Fruit fly (Drosophila melanogaster) whole organism, embryonic: ENCODE measurements around the gene ppk20.

Experiments
- Asciz ChIP-seq: fragments of 200-800 bp; sonication (Bioruptor generic); optimal IDR thresholded peaks from 2 replicates; lab custom pipeline; 2017; ENCODE audit warnings: missing biosample characterization, mild to moderate bottlenecking, missing genetic modification characterization, missing genetic modification reagents
- Atf6 ChIP-seq: fragments of 200-800 bp; sonication (Bioruptor generic); IDR thresholded peaks from 2 replicates; pipeline ENCODE4 v1.3.6; 2022; ENCODE audit warnings: missing biosample characterization, missing genetic modification characterization
- CG10147 ChIP-seq: fragments of 200-800 bp; sonication (Bioruptor generic); optimal IDR thresholded peaks from 2 replicates; lab custom pipeline; 2019; ENCODE audit warnings: missing biosample characterization, mild to moderate bottlenecking, missing genetic modification characterization, moderate library complexity
- CG10267 ChIP-seq: fragments of 200-800 bp; sonication (Bioruptor generic); optimal IDR thresholded peaks from 2 replicates; lab custom pipeline; 2018; ENCODE audit warnings: missing biosample characterization, mild to moderate bottlenecking, missing genetic modification characterization, moderate library complexity
- CG10431 ChIP-seq: fragments of 200-800 bp; sonication (Bioruptor generic); optimal IDR thresholded peaks from 3 replicates; lab custom pipeline; 2018; ENCODE audit warnings: missing biosample characterization, mild to moderate bottlenecking, missing genetic modification characterization
- CG12071 ChIP-seq: fragments of 200-800 bp; sonication (Bioruptor generic); optimal IDR thresholded peaks from 3 replicates; lab custom pipeline; 2018; ENCODE audit warnings: missing biosample characterization, mild to moderate bottlenecking, missing genetic modification characterization
- CG12659 ChIP-seq: fragments of 200-800 bp; sonication (Bioruptor generic); optimal IDR thresholded peaks from 3 replicates; lab custom pipeline; 2017; ENCODE audit warnings: mild to moderate bottlenecking, missing biosample characterization, missing genetic modification reagents, missing genetic modification characterization
- CG14014 ChIP-seq: fragments of 200-800 bp; sonication (Bioruptor generic); IDR thresholded peaks from 2 replicates; pipeline ENCODE4 v1.3.6; 2022; ENCODE audit warnings: missing biosample characterization, missing genetic modification characterization
- CG14860 ChIP-seq: fragments of 200-800 bp; sonication (Bioruptor generic); IDR thresholded peaks from 3 replicates; pipeline ENCODE4 v1.3.6; 2022; ENCODE audit warnings: missing biosample characterization, missing genetic modification characterization; ENCODE audit not compliant: partially characterized antibody
- CG1832 ChIP-seq: fragments of 200-800 bp; sonication (Bioruptor generic); optimal IDR thresholded peaks from 2 replicates; lab custom pipeline; 2017; ENCODE audit warnings: missing biosample characterization, mild to moderate bottlenecking, missing genetic modification characterization, inconsistent platforms
- CG2202 ChIP-seq: fragments of 200-800 bp; sonication (Bioruptor generic); optimal IDR thresholded peaks from 2 replicates; lab custom pipeline; 2018; ENCODE audit warnings: missing biosample characterization, mild to moderate bottlenecking, missing genetic modification characterization
- CG2875 ChIP-seq: fragments of 200-800 bp; sonication (Bioruptor generic); optimal IDR thresholded peaks from 2 replicates; lab custom pipeline; 2017; ENCODE audit warnings: missing biosample characterization, mild to moderate bottlenecking, missing genetic modification characterization, missing genetic modification reagents
- CG2889 ChIP-seq: fragments of 200-800 bp; sonication (Bioruptor generic); IDR thresholded peaks from 3 replicates; pipeline ENCODE4 v1.3.6; 2022; ENCODE audit warnings: missing biosample characterization, missing genetic modification characterization
- CG30403 ChIP-seq: fragments of 200-800 bp; sonication (Bioruptor generic); optimal IDR thresholded peaks from 3 replicates; lab custom pipeline; 2016; ENCODE audit warnings: missing biosample characterization, missing genetic modification characterization
- CG34422 ChIP-seq: fragments of 200-800 bp; sonication (Bioruptor generic); IDR thresholded peaks from 3 replicates; pipeline ENCODE4 v1.3.6; 2022; ENCODE audit warnings: missing biosample characterization, missing genetic modification characterization
- CG3726 ChIP-seq: fragments of 200-800 bp; sonication (Bioruptor generic); IDR thresholded peaks from 3 replicates; pipeline ENCODE4, ENCODE4 v1.3.6; 2022; ENCODE audit warnings: missing biosample characterization, missing genetic modification characterization
- CG3847 ChIP-seq: fragments of 200-800 bp; sonication (Bioruptor generic); IDR thresholded peaks from 2 replicates; pipeline ENCODE4 v1.3.6; 2022; ENCODE audit warnings: missing biosample characterization, missing genetic modification characterization
- CG4282 ChIP-seq: fragments of 200-800 bp; sonication (Bioruptor generic); optimal IDR thresholded peaks from 2 replicates; lab custom pipeline; 2016; ENCODE audit warnings: missing biosample characterization, missing genetic modification characterization
- CG4854 ChIP-seq: fragments of 200-800 bp; sonication (Bioruptor generic); optimal IDR thresholded peaks from 2 replicates; lab custom pipeline; 2016; ENCODE audit warnings: missing biosample characterization, missing genetic modification characterization, inconsistent platforms
- CG6765 ChIP-seq: fragments of 200-800 bp; sonication (Bioruptor generic); optimal IDR thresholded peaks from 3 replicates; lab custom pipeline; 2017; ENCODE audit warnings: missing biosample characterization, mild to moderate bottlenecking, missing genetic modification characterization
- CG9215 ChIP-seq: fragments of 200-800 bp; sonication (Bioruptor generic); IDR thresholded peaks from 2 replicates; pipeline ENCODE4 v1.3.6; 2022; ENCODE audit warnings: missing biosample characterization, missing genetic modification characterization
- CTCF ChIP-seq: fragments of 200-800 bp; sonication (Bioruptor generic); optimal IDR thresholded peaks from 2 replicates; lab custom pipeline; 2017; ENCODE audit warnings: missing biosample characterization, mild to moderate bottlenecking, missing genetic modification characterization, moderate library complexity
- Dip2 ChIP-seq: fragments of 200-800 bp; sonication (Bioruptor generic); IDR thresholded peaks from 2 replicates; pipeline ENCODE4 v1.3.6; 2022; ENCODE audit warnings: missing biosample characterization, missing genetic modification characterization
- Fer3 ChIP-seq: fragments of 200-800 bp; sonication (Bioruptor generic); optimal IDR thresholded peaks from 2 replicates; lab custom pipeline; 2018; ENCODE audit warnings: missing biosample characterization, mild to moderate bottlenecking, missing genetic modification characterization, moderate library complexity
- Gsc ChIP-seq: fragments of 200-800 bp; sonication (Bioruptor generic); IDR thresholded peaks from 2 replicates; pipeline ENCODE4 v1.3.6; 2022; ENCODE audit warnings: missing biosample characterization, missing genetic modification characterization
- Mrtf ChIP-seq: fragments of 200-800 bp; sonication (Bioruptor generic); IDR thresholded peaks from 3 replicates; pipeline ENCODE4 v1.3.6; 2022; ENCODE audit warnings: missing biosample characterization, missing genetic modification characterization
- Myb ChIP-seq: fragments of 200-800 bp; sonication (Bioruptor generic); optimal IDR thresholded peaks from 2 replicates; lab custom pipeline; 2016; ENCODE audit warnings: missing biosample characterization, missing genetic modification characterization
- NFAT ChIP-seq: fragments of 200-800 bp; sonication (Bioruptor generic); IDR thresholded peaks from 2 replicates; pipeline ENCODE4 v1.3.6; 2022; ENCODE audit warnings: missing biosample characterization, missing genetic modification characterization
- Stat92E ChIP-seq, 3 experiments: fragments of >200 bp in 2 of 3; fragments of 200-800 bp in 1 of 3; sonication (Bioruptor generic) in 1 of 3; optimal IDR thresholded peaks; 2 replicates each; lab custom pipeline; 2017 to 2019; ENCODE audit warnings: missing biosample characterization in 3 of 3, missing genetic modification characterization in 3 of 3, mild to moderate bottlenecking in 1 of 3, moderate library complexity in 1 of 3
- ap ChIP-seq: fragments of 200-800 bp; sonication (Bioruptor generic); IDR thresholded peaks from 2 replicates; pipeline ENCODE4 v1.3.6; 2022; ENCODE audit warnings: missing biosample characterization, missing genetic modification characterization
- ara ChIP-seq: fragments of 200-800 bp; sonication (Bioruptor generic); IDR thresholded peaks from 2 replicates; pipeline ENCODE4 v1.3.6; 2022; ENCODE audit warnings: missing biosample characterization, missing genetic modification characterization
- cato ChIP-seq: fragments of 200-800 bp; sonication (Bioruptor generic); optimal IDR thresholded peaks from 2 replicates; lab custom pipeline; 2016; ENCODE audit warnings: missing biosample characterization, missing genetic modification characterization, borderline replicate concordance
- chinmo ChIP-seq: fragments of 200-800 bp; sonication (Bioruptor generic); IDR thresholded peaks from 4 replicates; pipeline ENCODE4 v1.3.6; 2022; ENCODE audit warnings: missing biosample characterization, missing genetic modification characterization; ENCODE audit not compliant: partially characterized antibody
- chm ChIP-seq: fragments of 200-800 bp; sonication (Bioruptor generic); IDR thresholded peaks from 2 replicates; pipeline ENCODE4 v1.3.6; 2022; ENCODE audit warnings: missing biosample characterization, missing genetic modification characterization
- chn ChIP-seq: fragments of 200-800 bp; sonication (Bioruptor generic); optimal IDR thresholded peaks from 2 replicates; lab custom pipeline; 2016; ENCODE audit warnings: missing biosample characterization, missing genetic modification characterization
- cwo ChIP-seq: fragments of 200-800 bp; sonication (Bioruptor generic); optimal IDR thresholded peaks from 3 replicates; lab custom pipeline; 2017; ENCODE audit warnings: missing biosample characterization, missing genetic modification characterization, mild to moderate bottlenecking, moderate library complexity, missing genetic modification reagents
- disco-r ChIP-seq: fragments of 200-800 bp; sonication (Bioruptor generic); optimal IDR thresholded peaks from 2 replicates; lab custom pipeline; 2016; ENCODE audit warnings: missing biosample characterization, missing genetic modification characterization
- emc ChIP-seq: fragments of 200-800 bp; sonication (Bioruptor generic); optimal IDR thresholded peaks from 2 replicates; lab custom pipeline; 2016; ENCODE audit warnings: missing biosample characterization, missing genetic modification characterization
- en ChIP-seq: fragments of 200-800 bp; sonication (Bioruptor generic); optimal IDR thresholded peaks from 2 replicates; lab custom pipeline; 2016; ENCODE audit warnings: missing biosample characterization, missing genetic modification characterization
- ewg ChIP-seq: fragments of 200-800 bp; sonication (Bioruptor generic); optimal IDR thresholded peaks from 3 replicates; lab custom pipeline; 2017; ENCODE audit warnings: mild to moderate bottlenecking, missing biosample characterization, missing genetic modification reagents, missing genetic modification characterization
- eyg ChIP-seq: fragments of 200-800 bp; sonication (Bioruptor generic); optimal IDR thresholded peaks from 3 replicates; lab custom pipeline; 2016; ENCODE audit warnings: missing biosample characterization, missing genetic modification characterization
- grn ChIP-seq: fragments of 200-800 bp; sonication (Bioruptor generic); optimal IDR thresholded peaks from 3 replicates; lab custom pipeline; 2017; ENCODE audit warnings: missing biosample characterization, missing genetic modification characterization
- her ChIP-seq: fragments of 200-800 bp; sonication (Bioruptor generic); optimal IDR thresholded peaks from 2 replicates; lab custom pipeline; 2016; ENCODE audit warnings: missing biosample characterization, missing genetic modification characterization
- kah ChIP-seq: fragments of 200-800 bp; sonication (Bioruptor generic); optimal IDR thresholded peaks from 2 replicates; lab custom pipeline; 2018; ENCODE audit warnings: missing biosample characterization, mild to moderate bottlenecking, missing genetic modification characterization
- ken ChIP-seq: fragments of 200-800 bp; sonication (Bioruptor generic); IDR thresholded peaks from 3 replicates; pipeline ENCODE4 v1.3.6; 2022; ENCODE audit warnings: missing biosample characterization, missing genetic modification characterization
- lov ChIP-seq, 2 experiments: fragments of 200-800 bp in 1 of 2; fragments of >200 bp in 1 of 2; sonication (Bioruptor generic) in 1 of 2; IDR thresholded peaks in 1 of 2; optimal IDR thresholded peaks in 1 of 2; 2 replicates in 1 of 2; 3 replicates in 1 of 2; pipeline versions ENCODE4 v1.3.6 to Lab custom; 2017 to 2022; ENCODE audit warnings: missing biosample characterization in 1 of 2, missing genetic modification characterization in 1 of 2
- pita ChIP-seq: fragments of 200-800 bp; sonication (Bioruptor generic); optimal IDR thresholded peaks from 2 replicates; lab custom pipeline; 2017; ENCODE audit warnings: missing biosample characterization, mild to moderate bottlenecking, missing genetic modification characterization
- pnt ChIP-seq: fragments of 200-800 bp; sonication (Bioruptor generic); optimal IDR thresholded peaks from 3 replicates; lab custom pipeline; 2016; ENCODE audit warnings: missing biosample characterization, missing genetic modification characterization
- wor ChIP-seq: fragments of 200-800 bp; sonication (Bioruptor generic); IDR thresholded peaks from 2 replicates; pipeline ENCODE4 v1.3.6; 2022; ENCODE audit warnings: missing biosample characterization, missing genetic modification characterization
- zen2 ChIP-seq: fragments of 200-800 bp; sonication (Bioruptor generic); IDR thresholded peaks from 3 replicates; pipeline ENCODE4 v1.3.6; 2022; ENCODE audit warnings: missing biosample characterization, missing genetic modification characterization; ENCODE audit not compliant: partially characterized antibody

Gene ppk20

DNA sequence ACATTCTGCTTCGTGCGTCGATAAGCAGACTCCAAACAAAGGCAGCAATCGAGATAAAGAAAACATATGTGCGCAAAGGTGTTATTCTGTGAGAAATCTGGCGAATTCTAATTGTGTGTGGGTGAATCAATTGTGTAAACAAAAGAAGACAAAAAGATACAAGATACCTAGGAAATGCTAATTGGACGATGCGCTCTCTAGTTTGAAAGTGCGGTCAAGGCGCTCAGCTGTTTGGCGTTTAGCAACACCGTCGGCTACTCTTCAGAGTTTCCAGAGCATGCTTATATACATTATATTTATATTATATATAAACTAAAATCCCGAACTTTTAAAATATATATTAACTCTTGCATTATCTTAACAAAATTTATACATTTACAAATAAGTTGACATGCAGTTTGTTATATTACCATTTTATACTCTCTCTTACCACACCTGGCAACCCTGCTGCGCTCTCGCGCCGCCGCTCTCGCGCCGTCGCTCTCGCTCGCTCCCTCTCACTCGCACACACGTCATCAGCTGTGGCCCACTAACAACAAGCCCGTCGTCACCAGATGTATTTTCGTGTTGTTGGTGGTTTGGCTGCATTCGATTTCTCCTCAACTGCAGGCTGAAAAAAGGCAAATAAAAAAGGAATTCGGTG, 50.0 kb downstream of the ppk20 start, which contains the start of gene CG1907 (continued):
- TF ChIP-seq CTCF (GFP tag; lab: Kevin White, UChicago) (peak; percentile 74), CG14860 (no peak), kah (GFP tag; lab: Kevin White, UChicago) (peak; percentile 93), grn (GFP tag; lab: Kevin White, UChicago) (peak; percentile 69), Gsc (GFP tag; lab: Robert Waterston, UW) (peak; percentile 89), CG4854 (peak; percentile 84), ap (GFP tag; lab: Robert Waterston, UW) (peak; percentile 98), wor (peak; percentile 97), her (GFP tag; lab: Kevin White, UChicago) (peak; percentile 67), en (GFP tag; lab: Kevin White, UChicago) (peak; percentile 57), chn (GFP tag; lab: Kevin White, UChicago) (peak; percentile 90), CG3726 (GFP tag; lab: Robert Waterston, UW) (peak; percentile 97), CG4282 (GFP tag; lab: Kevin White, UChicago) (peak; percentile 58), cwo (peak; percentile 95), CG10267 (tag; lab: Kevin White, UChicago) (peak; percentile 99), CG2202 (tag; lab: Kevin White, UChicago) (peak; percentile 97), CG1832 (GFP tag; lab: Kevin White, UChicago) (peak; percentile 91), ken (GFP tag; lab: Robert Waterston, UW) (peak; percentile 97), NFAT (GFP tag; lab: Robert Waterston, UW) (peak; percentile 96), CG14014 (peak; percentile 98), ewg (peak; percentile 100), Mrtf (GFP tag; lab: Robert Waterston, UW) (peak; percentile 97), Dip2 (GFP tag; lab: Robert Waterston, UW) (peak; percentile 68), disco-r (GFP tag; lab: Kevin White, UChicago) (peak; percentile 4), CG9215 (peak; percentile 96), pnt (GFP tag; lab: Kevin White, UChicago) (peak; percentile 82), Atf6 (GFP tag; lab: Robert Waterston, UW) (peak; percentile 98), CG2875 (GFP tag; lab: Kevin White, UChicago) (peak; percentile 96), pita (no peak), CG34422 (GFP tag; lab: Robert Waterston, UW) (peak; percentile 98), ara (peak; percentile 99), zen2 (GFP tag; lab: Robert Waterston, UW) (no peak), chinmo (GFP tag; lab: Robert Waterston, UW) (0 out of 4 replicates have a peak, but pooled peaks have one; percentile 70), emc (peak; percentile 58), lov (optimal IDR thresholded peaks at IDR 0.05; lab: Kevin White, UChicago) (no peak), lov (GFP tag; IDR thresholded peaks at IDR 0.05; lab: Robert Waterston, UW) (peak; percentile 99), CG3847 (peak; percentile 98), chm (GFP tag; lab: Robert Waterston, UW) (peak; percentile 98), Myb (GFP tag; lab: Kevin White, UChicago) (peak; percentile 64), CG30403 (GFP tag; lab: Kevin White, UChicago) (peak; percentile 97), CG10431 (GFP tag; lab: Kevin White, UChicago) (peak; percentile 91), CG12071 (peak; percentile 90), Asciz (GFP tag; lab: Kevin White, UChicago) (peak; percentile 98), Fer3 (peak; percentile 98), Stat92E (GFP tag; optimal IDR thresholded peaks at IDR 0.05; lab: Kevin White, UChicago) (peak in 1 of 3 experiments; percentile 95), CG2889 (GFP tag; lab: Robert Waterston, UW) (peak; percentile 94), CG12659 (GFP tag; lab: Kevin White, UChicago) (peak; percentile 99), CG6765 (GFP tag; lab: Kevin White, UChicago) (peak; percentile 98), cato (GFP tag; lab: Kevin White, UChicago) (peak; percentile 95), CG10147 (GFP tag; lab: Kevin White, UChicago) (peak; percentile 97), eyg (GFP tag; lab: Kevin White, UChicago) (peak; percentile 41)
